Worm (Caenorhabditis elegans) whole organism, L4 larva: Measurements from ENCODE around the gene glrx-21.
A peak's percentile ranks its signal among the peaks of the same experiment; 100 is the strongest.

ENCODE experiments used
- D1046.2 ChIP-seq: fragments of 200-800 bp; sonication (Bioruptor generic); IDR thresholded peaks from 2 replicates; pipeline ENCODE4 v1.3.6; 2022; ENCODE audit warnings: missing genetic modification characterization, missing compliant biosample characterization
- F37D6.2 ChIP-seq: sonication (generic microtip); optimal IDR thresholded peaks from 2 replicates; lab custom pipeline; 2016; ENCODE audit warnings: mild to moderate bottlenecking, missing genetic modification characterization, missing compliant biosample characterization
- R02D3.7 ChIP-seq: fragments of 150-350 bp; sonication (generic microtip); optimal IDR thresholded peaks from 3 replicates; lab custom pipeline; 2014; ENCODE audit warnings: missing biosample characterization, missing genetic modification characterization
- T26A8.4 ChIP-seq: fragments of 200-800 bp; sonication (Bioruptor generic); IDR thresholded peaks from 2 replicates; pipeline ENCODE4 v1.3.6; 2022; ENCODE audit warnings: missing genetic modification characterization, missing compliant biosample characterization
- Y48G9A.11 ChIP-seq: fragments of 200-800 bp; sonication (Bioruptor generic); IDR thresholded peaks from 2 replicates; pipeline ENCODE4 v1.3.6; 2022; ENCODE audit warnings: missing genetic modification reagents, missing genetic modification characterization, missing compliant biosample characterization
- ZK337.2 ChIP-seq: fragments of 200-800 bp; sonication (Bioruptor generic); IDR thresholded peaks from 2 replicates; pipeline ENCODE4 v1.3.6; 2022; ENCODE audit warnings: missing genetic modification reagents, missing genetic modification characterization, missing compliant biosample characterization
- ZK546.5 ChIP-seq, 2 experiments: sonication (generic microtip); optimal IDR thresholded peaks; 2 replicates each; lab custom pipeline; 2017; ENCODE audit warnings: missing biosample characterization in 2 of 2, missing genetic modification characterization in 2 of 2
- ceh-28 ChIP-seq: fragments of 150-350 bp; optimal IDR thresholded peaks from 2 replicates; lab custom pipeline; 2014; ENCODE audit warnings: missing biosample characterization, missing genetic modification reagents, missing genetic modification characterization
- ceh-32 ChIP-seq: sonication (generic microtip); optimal IDR thresholded peaks from 2 replicates; lab custom pipeline; 2016; ENCODE audit warnings: mild to moderate bottlenecking, missing genetic modification characterization, missing compliant biosample characterization; ENCODE audit not compliant: poor library complexity
- ceh-44 ChIP-seq: fragments of 200-800 bp; sonication (Bioruptor generic); IDR thresholded peaks from 2 replicates; pipeline ENCODE4 v1.3.6; 2022; ENCODE audit warnings: missing genetic modification reagents, missing genetic modification characterization, missing compliant biosample characterization
- daf-12 ChIP-seq: fragments of 150-350 bp; optimal IDR thresholded peaks from 2 replicates; lab custom pipeline; 2014; ENCODE audit warnings: missing biosample characterization, missing genetic modification reagents, missing genetic modification characterization
- daf-19 ChIP-seq: fragments of 200-800 bp; sonication (Bioruptor generic); conservative IDR thresholded peaks from 2 replicates; pipeline ENCODE4 v1.3.6; 2022; ENCODE audit warnings: missing genetic modification characterization, missing compliant biosample characterization
- daf-8 ChIP-seq: fragments of 200-800 bp; sonication (Bioruptor generic); IDR thresholded peaks from 2 replicates; pipeline ENCODE4 v1.3.6; 2022; ENCODE audit warnings: missing genetic modification characterization, missing compliant biosample characterization
- dmd-6 ChIP-seq: fragments of 200-800 bp; sonication (Bioruptor generic); IDR thresholded peaks from 2 replicates; pipeline ENCODE4 v1.3.6; 2022; ENCODE audit warnings: missing genetic modification reagents, missing genetic modification characterization, missing compliant biosample characterization
- dmd-9 ChIP-seq: fragments of 200-800 bp; sonication (Bioruptor generic); IDR thresholded peaks from 2 replicates; pipeline ENCODE4 v1.3.6; 2022; ENCODE audit warnings: missing genetic modification reagents, missing genetic modification characterization, missing compliant biosample characterization
- dpl-1 ChIP-seq: fragments of 150-350 bp; optimal IDR thresholded peaks from 2 replicates; lab custom pipeline; 2014; ENCODE audit warnings: missing biosample characterization, missing genetic modification reagents, missing genetic modification characterization
- duxl-1 ChIP-seq: sonication (generic microtip); optimal IDR thresholded peaks from 2 replicates; lab custom pipeline; 2016; ENCODE audit warnings: mild to moderate bottlenecking, missing genetic modification characterization, moderate library complexity, missing compliant biosample characterization; ENCODE audit not compliant: poor library complexity
- fkh-10 ChIP-seq: fragments of 150-350 bp; optimal IDR thresholded peaks from 2 replicates; lab custom pipeline; 2014; ENCODE audit warnings: missing biosample characterization, missing genetic modification reagents, missing genetic modification characterization
- fos-1 ChIP-seq: fragments of 150-350 bp; optimal IDR thresholded peaks from 2 replicates; lab custom pipeline; 2014; ENCODE audit warnings: missing biosample characterization, missing genetic modification characterization
- gei-8 ChIP-seq: fragments of 200-800 bp; sonication (Bioruptor generic); optimal IDR thresholded peaks from 2 replicates; lab custom pipeline; 2018; ENCODE audit warnings: mild to moderate bottlenecking, missing genetic modification characterization, missing compliant biosample characterization
- hlh-11 ChIP-seq: fragments of 200-800 bp; sonication (Bioruptor generic); optimal IDR thresholded peaks from 2 replicates; lab custom pipeline; 2018; ENCODE audit warnings: mild to moderate bottlenecking, missing genetic modification characterization, missing compliant biosample characterization
- hlh-30 ChIP-seq: sonication (generic microtip); optimal IDR thresholded peaks from 2 replicates; lab custom pipeline; 2017; ENCODE audit warnings: antibody characterized with exemption, mild to moderate bottlenecking, missing genetic modification characterization, missing compliant biosample characterization; ENCODE audit not compliant: insufficient read depth
- hmg-1.1 ChIP-seq: fragments of 200-800 bp; sonication (Bioruptor generic); IDR thresholded peaks from 2 replicates; pipeline ENCODE4 v1.3.6; 2022; ENCODE audit warnings: missing genetic modification reagents, missing genetic modification characterization, missing compliant biosample characterization
- jun-1 ChIP-seq: fragments of 150-350 bp; optimal IDR thresholded peaks from 2 replicates; lab custom pipeline; 2014; ENCODE audit warnings: missing biosample characterization, missing genetic modification reagents, missing genetic modification characterization
- lin-1 ChIP-seq: fragments of 200-800 bp; sonication (Bioruptor generic); IDR thresholded peaks from 2 replicates; pipeline ENCODE4 v1.3.6; 2022; ENCODE audit warnings: missing genetic modification reagents, missing genetic modification characterization, missing compliant biosample characterization
- lin-38 ChIP-seq: fragments of 200-800 bp; sonication (Bioruptor generic); IDR thresholded peaks from 2 replicates; pipeline ENCODE4 v1.3.6; 2022; ENCODE audit warnings: missing genetic modification reagents, missing genetic modification characterization, missing compliant biosample characterization
- lin-39 ChIP-seq: fragments of 150-350 bp; optimal IDR thresholded peaks from 2 replicates; lab custom pipeline; 2014; ENCODE audit warnings: missing biosample characterization, missing genetic modification reagents, missing genetic modification characterization
- lir-3 ChIP-seq: sonication (generic microtip); optimal IDR thresholded peaks from 2 replicates; lab custom pipeline; 2016; ENCODE audit warnings: mild to moderate bottlenecking, missing genetic modification characterization, missing compliant biosample characterization
- lsy-2 ChIP-seq, 2 experiments: fragments of 150-350 bp in 1 of 2; sonication (generic microtip) in 1 of 2; optimal IDR thresholded peaks; 2 replicates each; lab custom pipeline; 2014 to 2017; ENCODE audit warnings: missing biosample characterization in 2 of 2, missing genetic modification characterization in 2 of 2
- madf-5 ChIP-seq, 2 experiments: fragments of 200-800 bp; sonication (Bioruptor generic); IDR thresholded peaks; 2 replicates each; pipeline ENCODE4 v1.3.6; 2022; ENCODE audit warnings: missing compliant biosample characterization in 2 of 2, missing genetic modification characterization in 2 of 2
- madf-9 ChIP-seq: fragments of 200-800 bp; sonication (Bioruptor generic); conservative IDR thresholded peaks from 2 replicates; pipeline ENCODE4 v1.3.6; 2022; ENCODE audit warnings: missing genetic modification reagents, missing genetic modification characterization, missing compliant biosample characterization
- mdl-1 ChIP-seq, 2 experiments: fragments of 150-350 bp in 1 of 2; sonication (generic microtip) in 1 of 2; optimal IDR thresholded peaks; 2 replicates each; lab custom pipeline; 2014 to 2017; ENCODE audit warnings: missing biosample characterization in 2 of 2, missing genetic modification characterization in 2 of 2
- nhr-10 ChIP-seq: fragments of 150-350 bp; optimal IDR thresholded peaks from 2 replicates; lab custom pipeline; 2014; ENCODE audit warnings: missing biosample characterization, missing genetic modification characterization
- nhr-11 ChIP-seq: fragments of 150-350 bp; optimal IDR thresholded peaks from 2 replicates; lab custom pipeline; 2014; ENCODE audit warnings: missing biosample characterization, missing genetic modification characterization
- nhr-237 ChIP-seq: sonication (generic microtip); optimal IDR thresholded peaks from 2 replicates; lab custom pipeline; 2017; ENCODE audit warnings: missing biosample characterization, missing genetic modification characterization
- nhr-28 ChIP-seq: fragments of 150-350 bp; optimal IDR thresholded peaks from 2 replicates; lab custom pipeline; 2014; ENCODE audit warnings: missing biosample characterization, missing genetic modification characterization
- nhr-48 ChIP-seq: sonication (generic microtip); optimal IDR thresholded peaks from 2 replicates; lab custom pipeline; 2016; ENCODE audit warnings: mild to moderate bottlenecking, missing genetic modification characterization, missing compliant biosample characterization
- nhr-77 ChIP-seq: fragments of 150-350 bp; optimal IDR thresholded peaks from 2 replicates; lab custom pipeline; 2014; ENCODE audit warnings: missing biosample characterization, missing genetic modification characterization
- pha-4 ChIP-seq, 2 experiments: fragments of 150-350 bp in 1 of 2; fragments of 200-800 bp in 1 of 2; sonication (Bioruptor generic) in 1 of 2; IDR thresholded peaks in 1 of 2; optimal IDR thresholded peaks in 1 of 2; 2 replicates each; pipeline versions ENCODE4 v1.3.6 to Lab custom; 2014 to 2022; ENCODE audit warnings: missing genetic modification characterization in 2 of 2, missing genetic modification reagents in 2 of 2, missing biosample characterization in 1 of 2, missing compliant biosample characterization in 1 of 2
- php-3 ChIP-seq: fragments of 200-800 bp; sonication (Bioruptor generic); IDR thresholded peaks from 2 replicates; pipeline ENCODE4 v1.3.6; 2022; ENCODE audit warnings: missing genetic modification reagents, missing genetic modification characterization, missing compliant biosample characterization
- pqm-1 ChIP-seq: sonication (generic microtip); optimal IDR thresholded peaks from 2 replicates; lab custom pipeline; 2017; ENCODE audit warnings: missing biosample characterization, missing genetic modification characterization
- sdz-12 ChIP-seq: fragments of 200-800 bp; sonication (Bioruptor generic); optimal IDR thresholded peaks from 2 replicates; lab custom pipeline; 2018; ENCODE audit warnings: mild to moderate bottlenecking, missing genetic modification characterization, missing compliant biosample characterization
- set-16 ChIP-seq: fragments of 200-800 bp; sonication (Bioruptor generic); IDR thresholded peaks from 2 replicates; pipeline ENCODE4 v1.3.6; 2022; ENCODE audit warnings: missing genetic modification reagents, missing genetic modification characterization, missing compliant biosample characterization
- skn-1 ChIP-seq: fragments of 150-350 bp; optimal IDR thresholded peaks from 2 replicates; lab custom pipeline; 2014; ENCODE audit warnings: missing biosample characterization, missing genetic modification characterization
- spr-3 ChIP-seq: fragments of 200-800 bp; sonication (Bioruptor generic); optimal IDR thresholded peaks from 2 replicates; lab custom pipeline; 2018; ENCODE audit warnings: mild to moderate bottlenecking, missing genetic modification characterization, missing compliant biosample characterization
- tag-97 ChIP-seq: fragments of 200-800 bp; sonication (Bioruptor generic); IDR thresholded peaks from 2 replicates; pipeline ENCODE4 v1.3.6; 2022; ENCODE audit warnings: missing genetic modification characterization, missing compliant biosample characterization
- tra-1 ChIP-seq: fragments of 200-800 bp; sonication (Bioruptor generic); IDR thresholded peaks from 2 replicates; pipeline ENCODE4 v1.3.6; 2022; ENCODE audit warnings: missing genetic modification reagents, missing genetic modification characterization, missing compliant biosample characterization
- unc-39 ChIP-seq: sonication (generic microtip); optimal IDR thresholded peaks from 2 replicates; lab custom pipeline; 2017; ENCODE audit warnings: missing biosample characterization, missing genetic modification characterization
- vab-7 ChIP-seq: fragments of 200-800 bp; sonication (Bioruptor generic); IDR thresholded peaks from 2 replicates; pipeline ENCODE4 v1.3.6; 2022; ENCODE audit warnings: missing genetic modification reagents, missing genetic modification characterization, missing compliant biosample characterization
- zag-1 ChIP-seq: fragments of 150-350 bp; optimal IDR thresholded peaks from 2 replicates; lab custom pipeline; 2014; ENCODE audit warnings: missing biosample characterization, missing genetic modification characterization
- zfp-2 ChIP-seq: sonication (generic microtip); optimal IDR thresholded peaks from 2 replicates; lab custom pipeline; 2016; ENCODE audit warnings: mild to moderate bottlenecking, missing genetic modification characterization, missing compliant biosample characterization
- ztf-11 ChIP-seq: fragments of 150-350 bp; optimal IDR thresholded peaks from 2 replicates; lab custom pipeline; 2014; ENCODE audit warnings: missing biosample characterization, missing genetic modification characterization

glrx-21 gene

DNA sequence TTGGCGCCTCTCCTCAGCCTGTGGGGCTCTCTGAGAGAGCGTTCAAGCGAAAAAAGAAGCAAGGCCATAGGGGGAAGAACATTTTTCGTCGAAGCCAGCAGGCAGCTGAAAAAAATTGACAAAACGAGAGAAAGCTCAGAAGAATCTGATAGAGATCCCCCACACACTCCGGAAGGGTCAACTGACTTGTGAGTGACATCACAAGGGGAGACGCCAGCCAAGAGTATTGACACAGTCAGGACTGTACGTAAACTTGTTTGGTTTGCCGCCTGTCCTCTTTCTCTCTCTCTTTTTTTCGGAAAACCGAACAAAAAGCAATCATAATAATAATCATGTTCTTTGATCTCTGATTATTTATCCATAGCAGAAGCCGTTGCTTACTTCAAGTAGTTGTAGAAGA, 27.0 kb upstream of the glrx-21 start (continued):
- TF ChIP-seq nhr-48 (no peak), hlh-30 (peak; percentile 84), zag-1 (tag; lab: Kevin White, UChicago) (no peak), daf-8 (no peak), fos-1 (tag; lab: Kevin White, UChicago) (no peak), php-3 (GFP tag; lab: Robert Waterston, UW) (no peak), nhr-11 (no peak), Y48G9A.11 (GFP tag; lab: Robert Waterston, UW) (no peak), F37D6.2 (tag; lab: Kevin White, UChicago) (no peak), nhr-77 (tag; lab: Kevin White, UChicago) (no peak), mdl-1 (tag; optimal IDR thresholded peaks at IDR 0.05; lab: Kevin White, UChicago) (peak in 1 of 2 experiments; percentile 16), dmd-9 (GFP tag; lab: Robert Waterston, UW) (no peak), hmg-1.1 (GFP tag; lab: Robert Waterston, UW) (no peak), pha-4 (GFP tag; IDR thresholded peaks at IDR 0.05; lab: Robert Waterston, UW) (no peak), pha-4 (tag; optimal IDR thresholded peaks at IDR 0.05; lab: Kevin White, UChicago) (peak; percentile 38), ztf-11 (tag; lab: Kevin White, UChicago) (no peak), ceh-44 (no peak), nhr-10 (no peak), lsy-2 (tag; optimal IDR thresholded peaks at IDR 0.05; lab: Kevin White, UChicago) (no peak), vab-7 (GFP tag; lab: Robert Waterston, UW) (no peak), unc-39 (tag; lab: Kevin White, UChicago) (no peak), nhr-28 (peak; percentile 25), spr-3 (GFP tag; lab: Kevin White, UChicago) (no peak), tra-1 (GFP tag; lab: Robert Waterston, UW) (no peak), set-16 (GFP tag; lab: Robert Waterston, UW) (0 out of 2 replicates have a peak, but pooled peaks have one; percentile 10), nhr-237 (tag; lab: Kevin White, UChicago) (no peak), duxl-1 (tag; lab: Kevin White, UChicago) (no peak), zfp-2 (tag; lab: Kevin White, UChicago) (no peak), daf-19 (no peak), madf-5 (GFP tag; IDR thresholded peaks at IDR 0.05; lab: Robert Waterston, UW) (no peak), tag-97 (GFP tag; lab: Robert Waterston, UW) (no peak), hlh-11 (peak; percentile 66), ZK337.2 (no peak), gei-8 (GFP tag; lab: Kevin White, UChicago) (no peak), fkh-10 (GFP tag; lab: Kevin White, UChicago) (peak; percentile 37), lin-39 (tag; lab: Kevin White, UChicago) (no peak), pqm-1 (tag; lab: Kevin White, UChicago) (no peak), dpl-1 (no peak), ceh-28 (tag; lab: Kevin White, UChicago) (no peak), ZK546.5 (tag; optimal IDR thresholded peaks at IDR 0.05; lab: Kevin White, UChicago) (no peak), madf-9 (GFP tag; lab: Robert Waterston, UW) (no peak), lir-3 (tag; lab: Kevin White, UChicago) (no peak), T26A8.4 (no peak), ceh-32 (no peak), D1046.2 (GFP tag; lab: Robert Waterston, UW) (no peak), dmd-6 (0 out of 2 replicates have a peak, but pooled peaks have one; percentile 13), jun-1 (tag; lab: Kevin White, UChicago) (no peak), skn-1 (tag; lab: Kevin White, UChicago) (no peak), daf-12 (tag; lab: Kevin White, UChicago) (no peak), sdz-12 (GFP tag; lab: Kevin White, UChicago) (no peak), lin-38 (no peak), R02D3.7 (tag; lab: Kevin White, UChicago) (no peak), lin-1 (GFP tag; lab: Robert Waterston, UW) (no peak)
